Worm (Caenorhabditis elegans) whole organism, L3 larva: ENCODE measurements around the gene F42E8.1.

Experiments
- elt-1 ChIP-seq: fragments of 150-350 bp; optimal IDR thresholded peaks from 2 replicates; lab custom pipeline; 2014; ENCODE audit warnings: missing biosample characterization, missing genetic modification characterization
- fkh-10 ChIP-seq: sonication (generic microtip); optimal IDR thresholded peaks from 2 replicates; lab custom pipeline; 2017; ENCODE audit warnings: missing biosample characterization, missing genetic modification reagents, missing genetic modification characterization
- jun-1 ChIP-seq: fragments of 150-350 bp; optimal IDR thresholded peaks from 2 replicates; lab custom pipeline; 2014; ENCODE audit warnings: missing biosample characterization, missing genetic modification reagents, missing genetic modification characterization
- lsy-12 ChIP-seq: sonication (generic microtip); optimal IDR thresholded peaks from 2 replicates; lab custom pipeline; 2016; ENCODE audit warnings: mild to moderate bottlenecking, missing genetic modification characterization, missing compliant biosample characterization
- nhr-12 ChIP-seq: fragments of 150-350 bp; optimal IDR thresholded peaks from 2 replicates; lab custom pipeline; 2014; ENCODE audit warnings: missing biosample characterization, missing genetic modification characterization
- nhr-76 ChIP-seq: fragments of 150-350 bp; sonication (generic microtip); optimal IDR thresholded peaks from 5 replicates; lab custom pipeline; 2014; ENCODE audit warnings: missing biosample characterization, missing genetic modification characterization
- nhr-77 ChIP-seq: fragments of 150-350 bp; optimal IDR thresholded peaks from 2 replicates; lab custom pipeline; 2014; ENCODE audit warnings: missing biosample characterization, missing genetic modification characterization
- skn-1 ChIP-seq: fragments of 150-350 bp; optimal IDR thresholded peaks from 2 replicates; lab custom pipeline; 2014; ENCODE audit warnings: missing biosample characterization, missing genetic modification characterization
- snpc-4 ChIP-seq: fragments of 150-350 bp; optimal IDR thresholded peaks from 2 replicates; lab custom pipeline; 2014; ENCODE audit warnings: missing biosample characterization, missing genetic modification characterization

ce11 chrV:13024499-13024898, 37.4 kb upstream of the F42E8.1 start:
- no peak for TF ChIP-seq nhr-77 (tag; lab: Kevin White, UChicago)
- TF ChIP-seq lsy-12 (tag; lab: Kevin White, UChicago) = no peak
- no peak for TF ChIP-seq jun-1 (tag; lab: Kevin White, UChicago)
- no peak for TF ChIP-seq snpc-4 (tag; lab: Kevin White, UChicago)
- TF ChIP-seq elt-1 (tag; lab: Kevin White, UChicago) = no peak
- TF ChIP-seq skn-1 (tag; lab: Kevin White, UChicago) = no peak
- no peak for TF ChIP-seq nhr-12
- no peak for TF ChIP-seq nhr-76
- TF ChIP-seq fkh-10 (GFP tag; lab: Kevin White, UChicago) = no peak
